Worm (Caenorhabditis elegans): ENCODE results near the gene thn-1.
A peak's percentile ranks its signal among the peaks of the same experiment; 100 is the strongest.

thn-1 gene

ce11 chrIV:12371340-12371739, 8.5 kb upstream of the thn-1 start:
- no peak for TF ChIP-seq mab-5 (tag; optimal IDR thresholded peaks at IDR 0.05)
- no peak for TF ChIP-seq sptf-1 (tag; optimal IDR thresholded peaks at IDR 0.05)
- no peak for TF ChIP-seq ztf-11 (tag; optimal IDR thresholded peaks at IDR 0.05)
- TF ChIP-seq nhr-76 (tag; optimal IDR thresholded peaks at IDR 0.05): no peak
- TF ChIP-seq drap-1 (GFP tag; optimal IDR thresholded peaks at IDR 0.05): no peak
- TF ChIP-seq tbx-8 (GFP tag; optimal IDR thresholded peaks at IDR 0.05): no peak
- no peak for TF ChIP-seq blmp-1 (tag; optimal IDR thresholded peaks at IDR 0.05)
- no peak for TF ChIP-seq zip-8 (tag; optimal IDR thresholded peaks at IDR 0.05)
- no peak for TF ChIP-seq flh-1 (GFP tag; optimal IDR thresholded peaks at IDR 0.05)
- TF ChIP-seq cnd-1 (tag; optimal IDR thresholded peaks at IDR 0.05): no peak
- TF ChIP-seq unc-62 (GFP tag; optimal IDR thresholded peaks at IDR 0.05): no peak
- TF ChIP-seq unc-39 (tag; optimal IDR thresholded peaks at IDR 0.05): no peak
- no peak for TF ChIP-seq nhr-2 (tag; optimal IDR thresholded peaks at IDR 0.05)
- no peak for TF ChIP-seq ces-1 (GFP tag; optimal IDR thresholded peaks at IDR 0.05)
- TF ChIP-seq mep-1 (tag; optimal IDR thresholded peaks at IDR 0.05): no peak
- no peak for TF ChIP-seq mls-2 (tag; optimal IDR thresholded peaks at IDR 0.05)

ce11 chrIV:12371879-12372278, 8.0 kb upstream of the thn-1 start, which contains the start of gene wdr-46:
wdr-46 (plus strand) TSS chrIV:12372253.
- peak; percentile 10 for TF ChIP-seq M03D4.4 (tag; optimal IDR thresholded peaks at IDR 0.05)
- TF ChIP-seq ham-2 (GFP tag; optimal IDR thresholded peaks at IDR 0.05): no peak
- peak; percentile 58 for TF ChIP-seq nhr-237 (tag; optimal IDR thresholded peaks at IDR 0.05)
- peak; percentile 25 for TF ChIP-seq cnd-1 (tag; optimal IDR thresholded peaks at IDR 0.05)
- no peak for TF ChIP-seq mls-2 (tag; optimal IDR thresholded peaks at IDR 0.05)
- TF ChIP-seq nhr-76 (tag; optimal IDR thresholded peaks at IDR 0.05): no peak
- TF ChIP-seq sptf-1 (tag; optimal IDR thresholded peaks at IDR 0.05): peak; percentile 53
- peak; percentile 31 for TF ChIP-seq ceh-43 (GFP tag; optimal IDR thresholded peaks at IDR 0.05)
- no peak for TF ChIP-seq lin-32 (GFP tag; optimal IDR thresholded peaks at IDR 0.05)
- TF ChIP-seq mab-5 (tag; optimal IDR thresholded peaks at IDR 0.05): no peak
- TF ChIP-seq elt-1 (tag; optimal IDR thresholded peaks at IDR 0.05; ENCODE audit: borderline replicate concordance, insufficient read depth): no peak
- TF ChIP-seq unc-62 (GFP tag; optimal IDR thresholded peaks at IDR 0.05): peak; percentile 29
- no peak for TF ChIP-seq nhr-28 (tag; optimal IDR thresholded peaks at IDR 0.05)
- TF ChIP-seq flh-1 (GFP tag; optimal IDR thresholded peaks at IDR 0.05): no peak
- TF ChIP-seq lin-13 (tag; optimal IDR thresholded peaks at IDR 0.05): peak; percentile 40
- no peak for TF ChIP-seq tbx-8 (GFP tag; optimal IDR thresholded peaks at IDR 0.05)
- no peak for TF ChIP-seq drap-1 (GFP tag; optimal IDR thresholded peaks at IDR 0.05)
- peak; percentile 86 for TF ChIP-seq ces-1 (GFP tag; optimal IDR thresholded peaks at IDR 0.05)
- TF ChIP-seq ceh-83 (GFP tag; optimal IDR thresholded peaks at IDR 0.05): peak; percentile 42
- TF ChIP-seq unc-39 (tag; optimal IDR thresholded peaks at IDR 0.05): no peak
- peak; percentile 36 for TF ChIP-seq pha-4 (tag; optimal IDR thresholded peaks at IDR 0.05)
- no peak for TF ChIP-seq ztf-11 (tag; optimal IDR thresholded peaks at IDR 0.05)
- TF ChIP-seq lsy-2 (tag; optimal IDR thresholded peaks at IDR 0.05): peak; percentile 99
- peak; percentile 82 for TF ChIP-seq mep-1 (tag; optimal IDR thresholded peaks at IDR 0.05)
- TF ChIP-seq nhr-2 (tag; optimal IDR thresholded peaks at IDR 0.05): peak; percentile 19
- peak; percentile 8 for TF ChIP-seq ceh-39 (tag; optimal IDR thresholded peaks at IDR 0.05)
- TF ChIP-seq hlh-1 (tag; optimal IDR thresholded peaks at IDR 0.05): no peak
- TF ChIP-seq snpc-4 (tag; optimal IDR thresholded peaks at IDR 0.05): no peak
- no peak for TF ChIP-seq bed-3 (GFP tag; optimal IDR thresholded peaks at IDR 0.05)
- TF ChIP-seq sem-2 (GFP tag; optimal IDR thresholded peaks at IDR 0.05): no peak
- TF ChIP-seq unc-120 (tag; optimal IDR thresholded peaks at IDR 0.05; ENCODE audit: poor library complexity, severe bottlenecking): no peak
- no peak for TF ChIP-seq zip-8 (tag; optimal IDR thresholded peaks at IDR 0.05)
- no peak for TF ChIP-seq nhr-12 (tag; optimal IDR thresholded peaks at IDR 0.05)
- no peak for TF ChIP-seq blmp-1 (tag; optimal IDR thresholded peaks at IDR 0.05)
- TF ChIP-seq elt-3 (tag; optimal IDR thresholded peaks at IDR 0.05): no peak

ce11 chrIV:12376021-12376420, 3.9 kb upstream of the thn-1 start, which contains the start of gene atz-1:
atz-1 (minus strand) TSS chrIV:12376121.
- no peak for TF ChIP-seq nhr-237 (tag; optimal IDR thresholded peaks at IDR 0.05)
- peak; percentile 80 for TF ChIP-seq nhr-2 (tag; optimal IDR thresholded peaks at IDR 0.05)
- peak; percentile 36 for TF ChIP-seq ceh-39 (tag; optimal IDR thresholded peaks at IDR 0.05)

ce11 chrIV:12378919-12379318, 965 bp upstream of the thn-1 start:
- TF ChIP-seq bed-3 (GFP tag; optimal IDR thresholded peaks at IDR 0.05) (no peak), blmp-1 (tag; optimal IDR thresholded peaks at IDR 0.05) (no peak), pha-4 (tag; optimal IDR thresholded peaks at IDR 0.05) (no peak), nhr-28 (tag; optimal IDR thresholded peaks at IDR 0.05) (no peak), flh-1 (GFP tag; optimal IDR thresholded peaks at IDR 0.05) (no peak), M03D4.4 (tag; optimal IDR thresholded peaks at IDR 0.05) (no peak), nhr-76 (tag; optimal IDR thresholded peaks at IDR 0.05) (no peak), nhr-12 (tag; optimal IDR thresholded peaks at IDR 0.05) (no peak), cnd-1 (tag; optimal IDR thresholded peaks at IDR 0.05) (no peak), elt-3 (tag; optimal IDR thresholded peaks at IDR 0.05) (no peak), ham-2 (GFP tag; optimal IDR thresholded peaks at IDR 0.05) (no peak), unc-39 (tag; optimal IDR thresholded peaks at IDR 0.05) (no peak), sem-2 (GFP tag; optimal IDR thresholded peaks at IDR 0.05) (no peak), hlh-1 (tag; optimal IDR thresholded peaks at IDR 0.05) (no peak), sptf-1 (tag; optimal IDR thresholded peaks at IDR 0.05) (no peak), nhr-2 (tag; optimal IDR thresholded peaks at IDR 0.05) (no peak), snpc-4 (tag; optimal IDR thresholded peaks at IDR 0.05) (no peak), ceh-43 (GFP tag; optimal IDR thresholded peaks at IDR 0.05) (no peak)
